Fruit fly (Drosophila melanogaster) Kc167 (cell line): Measurements from ENCODE around the gene CG6763.

Experiments used
- Myc ChIP-seq: fragments of >200 bp; optimal IDR thresholded peaks from 2 replicates; lab custom pipeline; 2017; ENCODE audit warnings: missing external identifiers
- Sin3A ChIP-seq: fragments of >200 bp; optimal IDR thresholded peaks from 2 replicates; lab custom pipeline; 2018; ENCODE audit warnings: missing external identifiers
- h ChIP-seq: fragments of >200 bp; optimal IDR thresholded peaks from 3 replicates; lab custom pipeline; 2018; ENCODE audit warnings: missing external identifiers
- insv ChIP-seq: fragments of >200 bp; optimal IDR thresholded peaks from 3 replicates; lab custom pipeline; 2018; ENCODE audit warnings: missing external identifiers
- psq ChIP-seq: fragments of >200 bp; optimal IDR thresholded peaks from 2 replicates; lab custom pipeline; 2017; ENCODE audit warnings: missing external identifiers
- ttk ChIP-seq: sonication (Bioruptor generic); optimal IDR thresholded peaks from 2 replicates; lab custom pipeline; 2017; ENCODE audit warnings: missing external identifiers

The CG6763 gene

DNA sequence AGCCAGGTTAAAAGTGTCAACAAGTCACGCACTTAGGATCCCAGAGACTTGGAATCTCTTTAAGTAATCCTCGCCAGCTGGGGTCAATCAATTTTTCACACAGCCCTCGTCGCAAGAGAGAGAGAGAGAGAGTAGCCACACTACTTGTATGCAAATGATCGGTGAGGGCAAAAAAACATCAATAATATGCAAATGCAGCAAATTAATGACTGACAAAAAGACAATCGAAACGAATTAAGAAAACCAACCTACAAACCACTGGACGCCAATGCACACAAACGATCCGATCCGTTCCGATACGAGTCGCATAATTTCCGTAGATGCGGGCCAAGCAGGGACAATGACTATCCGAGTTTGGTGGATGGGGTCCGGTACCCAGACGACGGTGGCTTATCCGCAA, 25.9 kb downstream of the CG6763 start:
- no peak for TF ChIP-seq Myc
- TF ChIP-seq insv (lab: Kevin White, UChicago) = no peak
- TF ChIP-seq ttk (lab: Kevin White, UChicago) = no peak
- no peak for TF ChIP-seq Sin3A (lab: Kevin White, UChicago)

- no peak for TF ChIP-seq ttk (lab: Kevin White, UChicago)
- TF ChIP-seq Sin3A (lab: Kevin White, UChicago) = no peak
- no peak for TF ChIP-seq insv (lab: Kevin White, UChicago)
- no peak for TF ChIP-seq psq (lab: Kevin White, UChicago)
- TF ChIP-seq Myc = no peak
- TF ChIP-seq h (lab: Kevin White, UChicago) = no peak
These were observed 26.3 kb downstream of the CG6763 start for dm6 chr3R:23310151-23310550.

dm6 chr3R:23312796-23313195, 29.0 kb downstream of the CG6763 start:
- TF ChIP-seq ttk (lab: Kevin White, UChicago) (peak; percentile 99), psq (lab: Kevin White, UChicago) (no peak), Myc (no peak), insv (lab: Kevin White, UChicago) (no peak), h (lab: Kevin White, UChicago) (no peak), Sin3A (lab: Kevin White, UChicago) (no peak)

dm6 chr3R:23314332-23314731, 30.5 kb downstream of the CG6763 start:
- TF ChIP-seq Myc = no peak
- TF ChIP-seq insv (lab: Kevin White, UChicago) = no peak
- TF ChIP-seq ttk (lab: Kevin White, UChicago) = no peak
- no peak for TF ChIP-seq Sin3A (lab: Kevin White, UChicago)
- TF ChIP-seq h (lab: Kevin White, UChicago) = no peak
- TF ChIP-seq psq (lab: Kevin White, UChicago) = no peak

- no peak for TF ChIP-seq h (lab: Kevin White, UChicago)
- no peak for TF ChIP-seq Sin3A (lab: Kevin White, UChicago)
- no peak for TF ChIP-seq Myc
- TF ChIP-seq insv (lab: Kevin White, UChicago) = no peak
- TF ChIP-seq psq (lab: Kevin White, UChicago) = no peak
- no peak for TF ChIP-seq ttk (lab: Kevin White, UChicago)
These were observed 31.4 kb downstream of the CG6763 start for dm6 chr3R:23315221-23315620.

dm6 chr3R:23315630-23316029, 31.8 kb downstream of the CG6763 start:
- TF ChIP-seq Myc = no peak
- TF ChIP-seq h (lab: Kevin White, UChicago) = no peak
- no peak for TF ChIP-seq ttk (lab: Kevin White, UChicago)
- no peak for TF ChIP-seq insv (lab: Kevin White, UChicago)
- TF ChIP-seq psq (lab: Kevin White, UChicago) = no peak
- no peak for TF ChIP-seq Sin3A (lab: Kevin White, UChicago)

- TF ChIP-seq Sin3A (lab: Kevin White, UChicago) (no peak), h (lab: Kevin White, UChicago) (no peak), insv (lab: Kevin White, UChicago) (no peak), psq (lab: Kevin White, UChicago) (no peak), Myc (no peak), ttk (lab: Kevin White, UChicago) (no peak)
These were observed 33.1 kb downstream of the CG6763 start for dm6 chr3R:23316867-23317266.

DNA sequence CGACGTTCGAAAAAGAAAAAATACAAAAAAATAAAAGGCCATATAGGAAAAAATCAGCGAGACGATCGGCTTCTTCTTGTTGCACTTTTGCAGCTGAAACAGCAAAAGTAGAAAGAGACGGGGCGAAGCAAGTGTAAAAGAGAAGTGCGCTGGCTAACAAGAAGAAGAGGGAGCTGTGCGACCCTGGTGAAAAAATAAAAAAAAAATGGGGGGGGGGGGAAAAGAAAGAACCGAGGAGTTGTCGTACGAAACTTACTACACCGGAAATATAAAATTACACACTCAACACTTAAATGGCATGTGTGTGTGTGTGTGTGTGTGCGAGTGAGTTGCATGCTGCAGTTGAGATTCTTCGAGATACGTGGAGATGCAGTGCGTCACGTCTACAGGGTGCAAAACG, 35.1 kb downstream of the CG6763 start:
- TF ChIP-seq h (lab: Kevin White, UChicago) (no peak), psq (lab: Kevin White, UChicago) (no peak), Myc (no peak), Sin3A (lab: Kevin White, UChicago) (no peak), ttk (lab: Kevin White, UChicago) (no peak), insv (lab: Kevin White, UChicago) (no peak)

DNA sequence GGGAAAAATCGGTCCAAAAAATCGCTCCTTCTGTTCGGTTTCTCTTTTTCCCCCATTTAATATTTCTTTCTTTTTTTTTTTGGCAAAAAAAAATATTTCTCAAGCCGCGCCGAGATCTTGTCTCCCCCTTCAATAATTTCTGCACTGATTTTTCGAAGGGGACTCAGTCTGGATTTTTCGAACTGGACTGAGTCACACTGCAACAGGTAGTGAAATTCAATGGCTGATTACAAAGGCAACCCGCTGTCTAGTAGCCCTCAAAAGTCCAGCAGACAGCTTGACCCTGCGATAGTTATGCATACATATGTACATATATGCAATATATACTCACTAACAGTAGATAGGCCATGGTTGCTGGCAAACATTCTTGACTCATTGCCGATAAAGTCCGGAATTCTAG, 36.4 kb downstream of the CG6763 start:
- TF ChIP-seq Myc (no peak), h (lab: Kevin White, UChicago) (peak; percentile 45), ttk (lab: Kevin White, UChicago) (no peak)

DNA sequence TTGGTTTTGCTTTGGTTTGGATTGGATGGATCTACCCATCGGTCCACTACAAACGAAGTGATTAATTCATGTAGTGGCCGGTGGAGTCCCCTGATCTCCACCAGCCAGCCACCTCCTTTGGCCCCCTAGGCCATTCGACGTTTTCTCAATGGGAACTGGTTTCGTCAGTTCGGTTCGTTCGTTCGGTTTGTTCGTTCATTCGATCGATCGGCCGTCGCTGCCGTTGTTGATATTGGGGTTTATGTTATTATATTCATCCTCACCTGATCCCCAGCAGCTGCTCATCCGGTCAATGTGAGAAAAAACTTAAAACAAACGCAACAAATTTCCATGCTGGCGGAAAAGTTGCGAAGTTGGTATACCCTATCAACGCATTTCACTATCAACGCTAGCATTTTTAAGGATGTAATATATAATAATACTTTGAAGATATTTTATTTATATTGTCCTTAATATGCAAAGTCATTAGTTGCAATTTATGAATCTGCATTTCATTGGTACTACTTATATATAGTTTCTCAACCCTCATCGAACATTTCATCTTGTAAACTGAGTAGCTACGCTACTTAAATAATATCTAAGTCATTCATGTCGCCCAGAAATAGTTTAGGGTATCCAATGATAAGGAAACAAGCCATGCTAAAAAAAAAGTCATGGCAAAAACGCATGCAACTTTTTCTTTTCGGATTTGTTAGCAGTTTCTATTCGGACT, 40.0 kb downstream of the CG6763 start:
- TF ChIP-seq insv (lab: Kevin White, UChicago) (no peak), psq (lab: Kevin White, UChicago) (no peak), Myc (no peak), Sin3A (lab: Kevin White, UChicago) (no peak), h (lab: Kevin White, UChicago) (no peak), ttk (lab: Kevin White, UChicago) (no peak)

DNA sequence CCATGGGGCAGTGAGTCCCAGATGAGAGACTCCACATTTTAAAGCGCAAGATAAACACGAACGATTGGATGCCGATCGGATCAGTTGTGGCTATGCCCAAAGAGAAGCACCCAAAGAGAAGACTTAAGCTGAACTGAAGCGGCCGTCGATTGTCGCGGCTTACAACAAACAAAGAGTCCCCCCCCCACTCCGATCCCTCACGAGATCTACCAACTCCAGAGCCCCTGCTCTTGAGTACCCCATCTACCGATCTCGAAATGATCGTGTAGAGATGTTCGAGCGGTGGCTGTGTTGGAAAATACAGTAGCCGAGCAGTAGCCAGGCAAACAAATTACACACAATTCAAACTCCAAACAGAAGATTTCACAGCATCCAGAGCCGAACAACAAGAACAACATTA, 41.9 kb downstream of the CG6763 start:
- TF ChIP-seq psq (lab: Kevin White, UChicago) (no peak), Myc (no peak), ttk (lab: Kevin White, UChicago) (no peak), h (lab: Kevin White, UChicago) (no peak), Sin3A (lab: Kevin White, UChicago) (no peak), insv (lab: Kevin White, UChicago) (no peak)

DNA sequence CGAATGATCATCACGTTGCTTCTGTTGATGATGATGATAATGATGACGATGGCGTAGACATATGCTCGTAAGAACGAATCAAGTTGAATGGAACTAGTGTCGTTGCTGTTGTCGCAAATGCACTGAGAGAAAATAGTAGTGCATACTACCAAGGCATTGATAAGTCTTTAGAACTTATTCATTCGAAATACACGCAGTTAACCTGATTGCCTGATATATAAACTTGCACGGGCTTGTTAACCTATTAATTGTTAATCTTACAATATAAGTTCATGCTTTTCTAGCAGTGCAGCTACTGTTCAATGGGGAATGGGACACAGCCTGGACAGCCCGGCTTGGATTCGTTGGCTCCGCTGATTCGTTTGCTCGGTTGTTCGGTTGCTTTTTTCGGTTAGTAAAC, 42.5 kb downstream of the CG6763 start:
- TF ChIP-seq ttk (lab: Kevin White, UChicago) (no peak), insv (lab: Kevin White, UChicago) (no peak), Myc (no peak), Sin3A (lab: Kevin White, UChicago) (no peak), h (lab: Kevin White, UChicago) (no peak), psq (lab: Kevin White, UChicago) (no peak)
